Worm (Caenorhabditis elegans): ENCODE measurements around the gene F08D12.12.

The F08D12.12 gene

DNA sequence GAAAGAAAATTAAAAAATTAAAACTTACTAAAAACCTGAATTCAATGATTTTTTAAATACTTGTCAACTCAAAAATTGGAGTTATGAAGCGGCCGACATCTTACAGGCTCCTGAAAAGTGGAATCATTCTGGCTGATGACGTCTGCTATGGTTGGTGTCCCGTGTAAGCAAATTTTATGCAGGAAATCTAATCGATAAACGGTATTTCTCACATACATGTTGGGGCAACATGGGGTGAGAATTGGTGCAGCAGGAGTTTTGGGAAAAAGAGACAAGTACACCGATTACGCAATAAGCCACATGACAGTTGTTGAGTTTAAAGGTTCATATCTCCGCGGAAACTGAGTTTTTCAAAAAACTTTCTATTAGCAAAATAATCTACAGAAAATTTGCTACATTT lies 28.6 kb upstream of the F08D12.12 start, which contains the start of gene K12H6.2:
K12H6.2 (minus strand) TSS at position 101 of the 400 bp plus-strand sequence.
- TF ChIP-seq C34B4.2 (tag; optimal IDR thresholded peaks at IDR 0.05) (no peak), efl-3 (GFP tag; optimal IDR thresholded peaks at IDR 0.05) (no peak), lin-39 (tag; optimal IDR thresholded peaks at IDR 0.05) (no peak), sup-37 (GFP tag; optimal IDR thresholded peaks at IDR 0.05) (no peak), fos-1 (tag; optimal IDR thresholded peaks at IDR 0.05) (no peak), efl-1 (optimal IDR thresholded peaks at IDR 0.05) (no peak), efl-1 (GFP tag; optimal IDR thresholded peaks at IDR 0.05 in 1 of 2) (no peak), nhr-77 (tag; optimal IDR thresholded peaks at IDR 0.05) (no peak), aly-2 (tag; optimal IDR thresholded peaks at IDR 0.05) (no peak), nhr-11 (tag; optimal IDR thresholded peaks at IDR 0.05) (no peak), Y116A8C.19 (tag; optimal IDR thresholded peaks at IDR 0.05; ENCODE audit: borderline replicate concordance) (no peak), vab-15 (tag; optimal IDR thresholded peaks at IDR 0.05) (no peak), xbp-1 (tag; optimal IDR thresholded peaks at IDR 0.05) (no peak), lin-15B (tag; optimal IDR thresholded peaks at IDR 0.05) (no peak), nhr-85 (tag) (no peak), zip-4 (GFP tag; optimal IDR thresholded peaks at IDR 0.05) (no peak)

- TF ChIP-seq ztf-11 (tag; optimal IDR thresholded peaks at IDR 0.05) (no peak), Y116A8C.19 (tag; optimal IDR thresholded peaks at IDR 0.05; ENCODE audit: borderline replicate concordance) (no peak), lin-35 (GFP tag; optimal IDR thresholded peaks at IDR 0.05) (no peak), elt-2 (tag; optimal IDR thresholded peaks at IDR 0.05) (no peak), lin-39 (tag; optimal IDR thresholded peaks at IDR 0.05) (no peak), fos-1 (tag; optimal IDR thresholded peaks at IDR 0.05) (no peak), hlh-4 (tag; optimal IDR thresholded peaks at IDR 0.05) (no peak), snpc-4 (tag; optimal IDR thresholded peaks at IDR 0.05) (no peak), dsc-1 (tag; optimal IDR thresholded peaks at IDR 0.05) (no peak), hpl-2 (GFP tag; optimal IDR thresholded peaks at IDR 0.05) (no peak)
These were observed 28.1 kb upstream of the F08D12.12 start for ce11 chrII:2815017-2815416.

ce11 chrII:2807674-2808206 lies 20.9 kb upstream of the F08D12.12 start, which contains the start of gene K12H6.12:
K12H6.12 (plus strand) TSS chrII:2808156.
- TF ChIP-seq efl-1 (optimal IDR thresholded peaks at IDR 0.05) = peak in 1 of 2 experiments; percentile 28
- TF ChIP-seq efl-1 (GFP tag; optimal IDR thresholded peaks at IDR 0.05 in 1 of 2) = no peak
- peak; percentile 19 for TF ChIP-seq nhr-11 (tag; optimal IDR thresholded peaks at IDR 0.05)
- TF ChIP-seq fkh-4 (tag; optimal IDR thresholded peaks at IDR 0.05; ENCODE audit: borderline replicate concordance) = no peak
- peak in 1 of 3 experiments; percentile 1 for TF ChIP-seq ceh-82 (tag; optimal IDR thresholded peaks at IDR 0.05)

ce11 chrII:2805566-2805965 lies 18.7 kb upstream of the F08D12.12 start:
- TF ChIP-seq zip-4 (GFP tag; optimal IDR thresholded peaks at IDR 0.05) = no peak
- peak; percentile 18 for TF ChIP-seq blmp-1 (tag; optimal IDR thresholded peaks at IDR 0.05)
- TF ChIP-seq F16B12.6 (tag; optimal IDR thresholded peaks at IDR 0.05) = no peak
- TF ChIP-seq C16A3.4 (tag; optimal IDR thresholded peaks at IDR 0.05) = no peak
- no peak for TF ChIP-seq ztf-11 (tag; optimal IDR thresholded peaks at IDR 0.05)
- TF ChIP-seq nhr-77 (tag; optimal IDR thresholded peaks at IDR 0.05) = no peak
- TF ChIP-seq nhr-76 (tag; optimal IDR thresholded peaks at IDR 0.05) = no peak
- TF ChIP-seq unc-86 (tag; optimal IDR thresholded peaks at IDR 0.05) = no peak
- no peak for TF ChIP-seq ama-1 (optimal IDR thresholded peaks at IDR 0.05)
- no peak for TF ChIP-seq fos-1 (tag; optimal IDR thresholded peaks at IDR 0.05)
- TF ChIP-seq nhr-85 (tag) = peak; percentile 61
- TF ChIP-seq nhr-20 (tag; optimal IDR thresholded peaks at IDR 0.05) = peak; percentile 0
- TF ChIP-seq elt-3 (tag; optimal IDR thresholded peaks at IDR 0.05) = peak in 1 of 6 experiments; percentile 50
- TF ChIP-seq fkh-4 (tag; optimal IDR thresholded peaks at IDR 0.05; ENCODE audit: borderline replicate concordance) = no peak
- no peak for TF ChIP-seq lsy-2 (tag; optimal IDR thresholded peaks at IDR 0.05)

DNA sequence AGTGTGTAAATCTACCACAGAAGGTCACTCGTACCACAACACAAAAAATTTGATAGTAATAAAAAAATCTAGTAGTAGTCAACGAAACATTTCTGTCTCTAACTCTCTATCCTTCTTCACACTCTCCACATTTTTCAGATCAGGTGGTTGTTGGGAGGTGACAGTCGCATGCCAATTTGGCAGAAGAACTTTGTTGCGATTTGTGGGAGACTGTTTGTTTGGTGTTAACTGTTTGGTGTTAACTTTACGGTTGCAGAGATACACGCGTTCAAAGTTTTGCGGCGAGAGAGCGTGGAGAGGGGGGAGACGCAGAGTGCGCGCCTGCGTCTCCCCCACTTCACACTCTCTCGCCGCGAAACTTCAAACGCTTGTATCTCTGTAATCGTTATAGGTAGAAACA lies 18.1 kb upstream of the F08D12.12 start:
- TF ChIP-seq nhr-85 (tag) = peak; percentile 14
- TF ChIP-seq nhr-28 (tag; optimal IDR thresholded peaks at IDR 0.05) = no peak
- no peak for TF ChIP-seq elt-2 (tag; optimal IDR thresholded peaks at IDR 0.05)
- no peak for TF ChIP-seq fkh-4 (tag; optimal IDR thresholded peaks at IDR 0.05; ENCODE audit: borderline replicate concordance)
- TF ChIP-seq sox-4 (tag; optimal IDR thresholded peaks at IDR 0.05) = no peak
- peak in 2 of 6 experiments; percentile 40 to 52 for TF ChIP-seq elt-3 (tag; optimal IDR thresholded peaks at IDR 0.05)
- peak; percentile 40 for TF ChIP-seq snu-23 (GFP tag; optimal IDR thresholded peaks at IDR 0.05)
- TF ChIP-seq lin-15B (tag; optimal IDR thresholded peaks at IDR 0.05) = no peak
- no peak for TF ChIP-seq nhr-76 (tag; optimal IDR thresholded peaks at IDR 0.05)
- peak; percentile 4 for TF ChIP-seq nhr-20 (tag; optimal IDR thresholded peaks at IDR 0.05)
- peak; percentile 23 for TF ChIP-seq nhr-71 (tag; optimal IDR thresholded peaks at IDR 0.05)
- no peak for TF ChIP-seq blmp-1 (tag; optimal IDR thresholded peaks at IDR 0.05)
- TF ChIP-seq fos-1 (tag; optimal IDR thresholded peaks at IDR 0.05) = no peak
- TF ChIP-seq pqm-1 (tag; optimal IDR thresholded peaks at IDR 0.05) = no peak
- TF ChIP-seq fkh-8 (tag; optimal IDR thresholded peaks at IDR 0.05) = no peak
- no peak for TF ChIP-seq nhr-47 (tag; optimal IDR thresholded peaks at IDR 0.05)
- TF ChIP-seq mef-2 (tag; optimal IDR thresholded peaks at IDR 0.05) = no peak
- peak in 1 of 2 experiments; percentile 28 for TF ChIP-seq mdl-1 (tag; optimal IDR thresholded peaks at IDR 0.05)
- no peak for TF ChIP-seq jun-1 (tag; optimal IDR thresholded peaks at IDR 0.05)
- no peak for TF ChIP-seq aly-2 (tag; optimal IDR thresholded peaks at IDR 0.05)
